Worm (Caenorhabditis elegans) whole organism, early embryonic: ENCODE data around the gene srh-72.

Experiments used
- B0310.2 ChIP-seq: sonication (generic microtip); optimal IDR thresholded peaks from 2 replicates; lab custom pipeline; 2016; ENCODE audit warnings: mild to moderate bottlenecking, missing genetic modification characterization, missing compliant biosample characterization
- aly-1 ChIP-seq: sonication (generic microtip); optimal IDR thresholded peaks from 2 replicates; lab custom pipeline; 2016; ENCODE audit warnings: missing genetic modification characterization, missing compliant biosample characterization
- ama-1 ChIP-seq: fragments of 150-350 bp; optimal IDR thresholded peaks from 2 replicates; lab custom pipeline; 2014
- ceh-13 ChIP-seq: fragments of 200-800 bp; sonication (Bioruptor generic); optimal IDR thresholded peaks from 2 replicates; lab custom pipeline; 2018; ENCODE audit warnings: mild to moderate bottlenecking, missing genetic modification characterization, missing compliant biosample characterization
- ceh-36 ChIP-seq: sonication (generic microtip); optimal IDR thresholded peaks from 2 replicates; lab custom pipeline; 2016; ENCODE audit warnings: missing genetic modification characterization, inconsistent platforms, missing compliant biosample characterization
- flt-1 ChIP-seq: fragments of 200-800 bp; sonication (Bioruptor generic); IDR thresholded peaks from 2 replicates; pipeline ENCODE4 v1.3.6; 2022; ENCODE audit warnings: missing genetic modification characterization, missing compliant biosample characterization
- hmg-4 ChIP-seq: fragments of 200-800 bp; sonication (Bioruptor generic); optimal IDR thresholded peaks from 2 replicates; lab custom pipeline; 2018; ENCODE audit warnings: mild to moderate bottlenecking, missing genetic modification characterization, missing compliant biosample characterization
- hnd-1 ChIP-seq: sonication (generic microtip); optimal IDR thresholded peaks from 2 replicates; lab custom pipeline; 2016; ENCODE audit warnings: missing genetic modification characterization, missing compliant biosample characterization
- pes-1 ChIP-seq: fragments of 200-800 bp; sonication (Bioruptor generic); IDR thresholded peaks from 2 replicates; pipeline ENCODE4 v1.3.6; 2022; ENCODE audit warnings: missing genetic modification reagents, missing genetic modification characterization, missing compliant biosample characterization
- scrt-1 ChIP-seq: fragments of 200-800 bp; sonication (Bioruptor generic); IDR thresholded peaks from 2 replicates; pipeline ENCODE4 v1.3.6; 2022; ENCODE audit warnings: missing genetic modification characterization, missing compliant biosample characterization
- sea-1 ChIP-seq: fragments of 200-800 bp; sonication (Bioruptor generic); conservative IDR thresholded peaks from 2 replicates; pipeline ENCODE4 v1.3.6; 2022; ENCODE audit warnings: missing genetic modification characterization, missing compliant biosample characterization
- tbx-37 ChIP-seq: fragments of 200-800 bp; sonication (Bioruptor generic); conservative IDR thresholded peaks from 2 replicates; pipeline ENCODE4 v1.3.6; 2022; ENCODE audit warnings: missing genetic modification reagents, missing genetic modification characterization, missing compliant biosample characterization
- tra-4 ChIP-seq: sonication (generic microtip); optimal IDR thresholded peaks from 2 replicates; lab custom pipeline; 2017; ENCODE audit warnings: missing genetic modification characterization, missing compliant biosample characterization

Gene srh-72

DNA sequence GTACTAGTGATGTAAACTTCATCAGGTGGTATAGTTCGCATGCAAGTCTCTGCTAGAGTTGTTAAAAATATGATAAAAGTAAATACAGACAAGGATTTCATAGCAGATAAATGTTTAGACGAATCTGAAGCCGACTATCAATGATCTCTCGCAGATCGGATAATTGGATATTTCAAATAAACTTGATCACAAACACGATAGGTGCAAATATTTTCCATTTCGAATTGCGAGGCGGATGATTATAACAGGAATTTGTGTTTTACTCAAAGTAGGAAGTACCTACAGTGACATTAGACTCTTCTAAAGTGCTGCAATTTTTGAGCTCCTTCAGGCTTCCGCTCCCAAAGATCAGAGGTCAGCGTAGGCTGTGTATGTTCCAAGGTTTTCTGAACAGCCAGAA lies 50.6 kb downstream of the srh-72 start, which contains the start of gene T07H3.7:
TSS of gene T07H3.7 (minus strand) at position 101 of the 400 bp plus-strand sequence.
- TF ChIP-seq aly-1 (tag; lab: Kevin White, UChicago) (no peak), hnd-1 (tag; lab: Kevin White, UChicago) (no peak), B0310.2 (tag; lab: Kevin White, UChicago) (no peak), ceh-13 (no peak), ceh-36 (no peak), sea-1 (GFP tag; lab: Robert Waterston, UW) (no peak), tbx-37 (GFP tag; lab: Robert Waterston, UW) (no peak), flt-1 (no peak), ama-1 (lab: Kevin White, UChicago) (no peak), tra-4 (tag; lab: Kevin White, UChicago) (no peak), scrt-1 (no peak), hmg-4 (GFP tag; lab: Kevin White, UChicago) (no peak), pes-1 (GFP tag; lab: Robert Waterston, UW) (no peak)
